Worm (Caenorhabditis elegans): ENCODE data around the gene srx-18.

- TF ChIP-seq nhr-237 (tag; optimal IDR thresholded peaks at IDR 0.05) (no peak), unc-62 (GFP tag; optimal IDR thresholded peaks at IDR 0.05) (no peak)
These were observed 25.9 kb upstream of the srx-18 start, which contains the start of gene srh-301 for ce11 chrV:17824610-17825009.

All from whole organism, L2 larva.